Fruit fly (Drosophila melanogaster): ENCODE measurements around the gene GstD6.

GstD6 gene

dm6 chr3R:12329827-12330226, 47.1 kb upstream of the GstD6 start (continued):
- TF ChIP-seq dm (GFP tag; optimal IDR thresholded peaks at IDR 0.05) (no peak), CG4617 (GFP tag; optimal IDR thresholded peaks at IDR 0.05; ENCODE audit: borderline replicate concordance) (no peak), nerfin-1 (tag; optimal IDR thresholded peaks at IDR 0.05) (peak; percentile 59), CG31388 (GFP tag; optimal IDR thresholded peaks at IDR 0.05) (no peak), Hr78 (GFP tag; optimal IDR thresholded peaks at IDR 0.05) (no peak), NfI (GFP tag; optimal IDR thresholded peaks at IDR 0.05) (no peak), tin (GFP tag; optimal IDR thresholded peaks at IDR 0.05) (no peak), run (tag; optimal IDR thresholded peaks at IDR 0.05) (peak; percentile 93), pfk (GFP tag; optimal IDR thresholded peaks at IDR 0.05) (no peak), gt (GFP tag; IDR thresholded peaks at IDR 0.05) (no peak), ara (GFP tag; IDR thresholded peaks at IDR 0.05) (no peak), Taf1 (GFP tag; IDR thresholded peaks at IDR 0.05) (no peak), eyg (GFP tag; optimal IDR thresholded peaks at IDR 0.05) (no peak)

DNA sequence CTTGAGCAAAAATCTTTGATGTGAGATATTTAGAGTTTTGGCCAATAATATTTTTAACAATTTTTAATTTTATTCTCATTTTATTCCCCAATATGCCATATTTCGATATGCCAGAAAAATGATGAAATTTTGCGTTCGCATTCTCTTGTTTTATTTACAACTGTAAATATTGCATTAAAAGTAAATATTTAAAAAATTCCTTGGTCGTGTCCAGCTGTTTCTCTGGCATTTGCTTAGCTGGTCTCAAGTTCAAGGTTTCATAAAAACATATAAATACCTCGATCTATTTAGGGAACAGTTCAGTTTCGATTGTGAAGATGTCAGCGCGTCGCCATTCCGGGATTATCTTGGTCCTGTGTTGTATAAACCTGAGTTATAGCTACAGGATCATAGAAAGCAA, 35.6 kb upstream of the GstD6 start, which contains the start of gene Sgsf:
Gene Sgsf, plus strand, starts transcription at position 301 of the 400 bp plus-strand sequence.
- TF ChIP-seq caup (GFP tag; optimal IDR thresholded peaks at IDR 0.05; ENCODE audit: severe bottlenecking) (no peak), sr (GFP tag; IDR thresholded peaks at IDR 0.05) (no peak), lov (optimal IDR thresholded peaks at IDR 0.05) (no peak), lov (GFP tag; IDR thresholded peaks at IDR 0.05) (no peak), H15 (GFP tag; IDR thresholded peaks at IDR 0.05) (no peak), CG32532 (GFP tag; IDR thresholded peaks at IDR 0.05) (no peak), Lim3 (GFP tag; IDR thresholded peaks at IDR 0.05) (no peak), chm (GFP tag; IDR thresholded peaks at IDR 0.05) (no peak), CG6854 (GFP tag; optimal IDR thresholded peaks at IDR 0.05) (no peak), CG10321 (GFP tag; IDR thresholded peaks at IDR 0.05) (no peak), sens (GFP tag) (no peak), Aef1 (GFP tag; IDR thresholded peaks at IDR 0.05) (no peak), cad (GFP tag; optimal IDR thresholded peaks at IDR 0.05) (no peak), maf-S (GFP tag; optimal IDR thresholded peaks at IDR 0.05) (no peak), Sin3A (optimal IDR thresholded peaks at IDR 0.05) (no peak), Six4 (GFP tag; optimal IDR thresholded peaks at IDR 0.05) (no peak), odd (GFP tag; optimal IDR thresholded peaks at IDR 0.05) (no peak), CG13287 (GFP tag; IDR thresholded peaks at IDR 0.05; ENCODE audit: partially characterized antibody) (no peak), bcd (GFP tag; optimal IDR thresholded peaks at IDR 0.05) (no peak), fd102C (GFP tag; optimal IDR thresholded peaks at IDR 0.05) (no peak)

DNA sequence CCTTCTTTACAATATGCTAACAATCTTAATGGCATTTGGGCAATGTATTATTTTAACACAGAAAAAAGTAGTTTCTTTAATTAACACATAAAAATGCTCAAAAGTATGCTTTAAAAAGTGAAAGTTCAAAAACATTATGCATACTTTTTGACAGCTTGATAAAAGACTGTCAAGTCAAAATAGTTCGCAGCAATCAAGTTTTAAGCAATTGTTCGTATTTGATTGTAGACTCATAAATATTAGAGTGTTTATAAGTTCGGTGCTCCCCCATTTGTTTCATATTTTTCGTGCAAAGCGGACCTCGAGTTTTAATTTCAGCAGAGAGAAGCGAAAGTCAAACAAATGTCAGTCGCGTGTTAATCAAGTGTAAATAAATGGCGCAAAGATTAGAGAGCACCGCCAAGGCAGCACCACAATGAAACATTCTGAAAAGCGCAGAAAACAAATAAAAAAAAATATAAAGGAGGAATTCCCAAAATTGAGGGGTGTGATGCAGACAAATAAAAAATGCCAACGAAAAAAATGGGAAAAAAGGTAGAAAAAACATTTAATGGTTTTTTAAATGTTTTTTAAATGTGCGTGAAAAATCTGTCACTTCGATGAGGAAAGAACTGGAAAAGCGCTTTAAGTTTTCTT, 31.9 kb upstream of the GstD6 start:
- no peak for TF ChIP-seq Dref (GFP tag; IDR thresholded peaks at IDR 0.05)
- no peak for TF ChIP-seq trem (tag; optimal IDR thresholded peaks at IDR 0.05)
- no peak for TF ChIP-seq CG15696 (tag; optimal IDR thresholded peaks at IDR 0.05)
- no peak for TF ChIP-seq CG7786 (GFP tag; optimal IDR thresholded peaks at IDR 0.05)
- TF ChIP-seq Bdp1 (GFP tag; optimal IDR thresholded peaks at IDR 0.05), result no peak
- no peak for TF ChIP-seq CG14441 (GFP tag; IDR thresholded peaks at IDR 0.05)
- TF ChIP-seq CG17612 (GFP tag; IDR thresholded peaks at IDR 0.05), result peak; percentile 89
- no peak for TF ChIP-seq CG30403 (GFP tag; optimal IDR thresholded peaks at IDR 0.05)
- no peak for TF ChIP-seq CG4854 (GFP tag; optimal IDR thresholded peaks at IDR 0.05)
- TF ChIP-seq sqz (GFP tag; optimal IDR thresholded peaks at IDR 0.05), result peak; percentile 12
- TF ChIP-seq CG12299 (tag; optimal IDR thresholded peaks at IDR 0.05), result no peak
- no peak for TF ChIP-seq pum (GFP tag; optimal IDR thresholded peaks at IDR 0.05)
- no peak for TF ChIP-seq CG2678 (tag; optimal IDR thresholded peaks at IDR 0.05)
- no peak for TF ChIP-seq sd (tag; optimal IDR thresholded peaks at IDR 0.05)
- TF ChIP-seq D19A (tag; optimal IDR thresholded peaks at IDR 0.05), result peak; percentile 68
- no peak for TF ChIP-seq CG14050 (GFP tag; IDR thresholded peaks at IDR 0.05)
- TF ChIP-seq tup (GFP tag; optimal IDR thresholded peaks at IDR 0.05), result no peak
- peak; percentile 17 for TF ChIP-seq gem (tag; optimal IDR thresholded peaks at IDR 0.05)
- no peak for TF ChIP-seq crol (GFP tag; IDR thresholded peaks at IDR 0.05)
